Fruit fly (Drosophila melanogaster) whole organism, embryonic: ENCODE results near the gene CG18766.

Source experiments
- Ada2b ChIP-seq: fragments of 200-800 bp; sonication (Bioruptor generic); IDR thresholded peaks from 2 replicates; pipeline ENCODE4 v1.3.6; 2022; ENCODE audit warnings: missing biosample characterization, missing genetic modification characterization
- Antp ChIP-seq: fragments of 200-800 bp; sonication (Bioruptor generic); optimal IDR thresholded peaks from 3 replicates; lab custom pipeline; 2016; ENCODE audit warnings: missing biosample characterization, missing genetic modification characterization
- Atf3 ChIP-seq: fragments of 200-800 bp; sonication (Bioruptor generic); optimal IDR thresholded peaks from 3 replicates; lab custom pipeline; 2016; ENCODE audit warnings: missing biosample characterization, missing genetic modification characterization
- Blimp-1 ChIP-seq: fragments of 200-800 bp; sonication (Bioruptor generic); optimal IDR thresholded peaks from 3 replicates; lab custom pipeline; 2018; ENCODE audit warnings: missing biosample characterization, missing genetic modification characterization, mild to moderate bottlenecking, moderate library complexity, missing genetic modification reagents
- BtbVII ChIP-seq: fragments of 200-800 bp; sonication (Bioruptor generic); optimal IDR thresholded peaks from 3 replicates; lab custom pipeline; 2017; ENCODE audit warnings: missing biosample characterization, mild to moderate bottlenecking, missing genetic modification characterization
- CG11696 ChIP-seq: fragments of 200-800 bp; sonication (Bioruptor generic); IDR thresholded peaks from 2 replicates; pipeline ENCODE4 v1.3.6; 2022; ENCODE audit warnings: missing biosample characterization, missing genetic modification characterization
- CG12071 ChIP-seq: fragments of 200-800 bp; sonication (Bioruptor generic); optimal IDR thresholded peaks from 3 replicates; lab custom pipeline; 2018; ENCODE audit warnings: missing biosample characterization, mild to moderate bottlenecking, missing genetic modification characterization
- CG12155 ChIP-seq: fragments of 200-800 bp; sonication (Bioruptor generic); optimal IDR thresholded peaks from 3 replicates; lab custom pipeline; 2016; ENCODE audit warnings: missing biosample characterization, missing genetic modification characterization
- CG12219 ChIP-seq: fragments of 200-800 bp; sonication (Bioruptor generic); optimal IDR thresholded peaks from 3 replicates; lab custom pipeline; 2018; ENCODE audit warnings: missing biosample characterization, mild to moderate bottlenecking, missing genetic modification characterization
- CG12769 ChIP-seq: fragments of 200-800 bp; sonication (Bioruptor generic); optimal IDR thresholded peaks from 2 replicates; lab custom pipeline; 2019; ENCODE audit warnings: missing biosample characterization, mild to moderate bottlenecking, missing genetic modification characterization, moderate library complexity
- CG13296 ChIP-seq: fragments of 200-800 bp; sonication (Bioruptor generic); optimal IDR thresholded peaks from 3 replicates; lab custom pipeline; 2018; ENCODE audit warnings: missing biosample characterization, mild to moderate bottlenecking, missing genetic modification characterization
- CG14014 ChIP-seq: fragments of 200-800 bp; sonication (Bioruptor generic); IDR thresholded peaks from 2 replicates; pipeline ENCODE4 v1.3.6; 2022; ENCODE audit warnings: missing biosample characterization, missing genetic modification characterization
- CG15479 ChIP-seq: fragments of 200-800 bp; sonication (Bioruptor generic); optimal IDR thresholded peaks from 3 replicates; lab custom pipeline; 2019; ENCODE audit warnings: missing biosample characterization, mild to moderate bottlenecking, missing genetic modification characterization, moderate library complexity
- CG1603 ChIP-seq: fragments of 200-800 bp; sonication (Bioruptor generic); optimal IDR thresholded peaks from 2 replicates; lab custom pipeline; 2019; ENCODE audit warnings: missing biosample characterization, mild to moderate bottlenecking, missing genetic modification characterization, moderate library complexity
- CG17802 ChIP-seq: fragments of 200-800 bp; sonication (Bioruptor generic); optimal IDR thresholded peaks from 2 replicates; lab custom pipeline; 2018; ENCODE audit warnings: missing biosample characterization, mild to moderate bottlenecking, missing genetic modification characterization, moderate library complexity
- CG17829 ChIP-seq: fragments of 200-800 bp; optimal IDR thresholded peaks from 2 replicates; lab custom pipeline; 2019; ENCODE audit warnings: missing biosample characterization, mild to moderate bottlenecking, missing genetic modification characterization, moderate library complexity
- CG18476 ChIP-seq: fragments of 200-800 bp; sonication (Bioruptor generic); optimal IDR thresholded peaks from 2 replicates; lab custom pipeline; 2016; ENCODE audit warnings: missing biosample characterization, mild to moderate bottlenecking, missing genetic modification characterization
- CG2120 ChIP-seq: fragments of 200-800 bp; sonication (Bioruptor generic); optimal IDR thresholded peaks from 3 replicates; lab custom pipeline; 2016; ENCODE audit warnings: missing biosample characterization, missing genetic modification characterization
- CG30431 ChIP-seq: fragments of 200-800 bp; sonication (Bioruptor generic); optimal IDR thresholded peaks from 2 replicates; lab custom pipeline; 2017; ENCODE audit warnings: missing biosample characterization, missing genetic modification characterization
- CG3407 ChIP-seq: fragments of 200-800 bp; sonication (Bioruptor generic); optimal IDR thresholded peaks from 2 replicates; lab custom pipeline; 2018; ENCODE audit warnings: missing biosample characterization, mild to moderate bottlenecking, missing genetic modification characterization
- CG4617 ChIP-seq: fragments of 200-800 bp; sonication (Bioruptor generic); optimal IDR thresholded peaks from 3 replicates; lab custom pipeline; 2016; ENCODE audit warnings: missing biosample characterization, missing genetic modification characterization, borderline replicate concordance
- CG6683 ChIP-seq: fragments of 200-800 bp; sonication (Bioruptor generic); optimal IDR thresholded peaks from 2 replicates; lab custom pipeline; 2017; ENCODE audit warnings: missing biosample characterization, mild to moderate bottlenecking, missing genetic modification characterization, missing genetic modification reagents
- CG7271 ChIP-seq: fragments of 200-800 bp; sonication (Bioruptor generic); optimal IDR thresholded peaks from 2 replicates; lab custom pipeline; 2018; ENCODE audit warnings: missing biosample characterization, mild to moderate bottlenecking, missing genetic modification characterization, moderate library complexity
- CG7745 ChIP-seq: fragments of 200-800 bp; sonication (Bioruptor generic); optimal IDR thresholded peaks from 2 replicates; lab custom pipeline; 2018; ENCODE audit warnings: missing biosample characterization, mild to moderate bottlenecking, missing genetic modification characterization, moderate library complexity
- CG7839 ChIP-seq: fragments of 200-800 bp; sonication (Bioruptor generic); optimal IDR thresholded peaks from 3 replicates; lab custom pipeline; 2018; ENCODE audit warnings: missing biosample characterization, mild to moderate bottlenecking, missing genetic modification characterization, moderate library complexity
- CG8290 ChIP-seq, 3 experiments: fragments of 200-800 bp; sonication (Bioruptor generic); optimal IDR thresholded peaks; 2 replicates each; lab custom pipeline; 2016 to 2019; ENCODE audit warnings: missing biosample characterization in 3 of 3, missing genetic modification characterization in 3 of 3, mild to moderate bottlenecking in 2 of 3, moderate library complexity in 1 of 3
- CG8765 ChIP-seq: fragments of 200-800 bp; sonication (Bioruptor generic); IDR thresholded peaks from 2 replicates; pipeline ENCODE4 v1.3.6; 2022; ENCODE audit warnings: missing biosample characterization, missing genetic modification characterization
- CG8924 ChIP-seq: fragments of 200-800 bp; optimal IDR thresholded peaks from 3 replicates; lab custom pipeline; 2019; ENCODE audit warnings: missing biosample characterization, mild to moderate bottlenecking, missing genetic modification characterization, moderate library complexity
- D19B ChIP-seq: fragments of 200-800 bp; sonication (Bioruptor generic); optimal IDR thresholded peaks from 2 replicates; lab custom pipeline; 2017; ENCODE audit warnings: missing biosample characterization, mild to moderate bottlenecking, missing genetic modification characterization
- Fer1 ChIP-seq: fragments of 200-800 bp; sonication (Bioruptor generic); optimal IDR thresholded peaks from 2 replicates; lab custom pipeline; 2017; ENCODE audit warnings: missing biosample characterization, mild to moderate bottlenecking, missing genetic modification characterization
- Hmr ChIP-seq: fragments of 200-800 bp; sonication (Bioruptor generic); optimal IDR thresholded peaks from 3 replicates; lab custom pipeline; 2017; ENCODE audit warnings: mild to moderate bottlenecking, missing biosample characterization, missing genetic modification reagents, missing genetic modification characterization
- Hr51 ChIP-seq, 2 experiments: fragments of 200-800 bp; sonication (Bioruptor generic); optimal IDR thresholded peaks; 2 replicates in 1 of 2; 3 replicates in 1 of 2; lab custom pipeline; 2016 to 2018; ENCODE audit warnings: missing biosample characterization in 2 of 2, missing genetic modification characterization in 2 of 2, mild to moderate bottlenecking in 1 of 2, moderate library complexity in 1 of 2
- Meics ChIP-seq: fragments of 200-800 bp; sonication (Bioruptor generic); optimal IDR thresholded peaks from 2 replicates; lab custom pipeline; 2017; ENCODE audit warnings: missing biosample characterization, mild to moderate bottlenecking, missing genetic modification characterization
- Myb ChIP-seq: fragments of 200-800 bp; sonication (Bioruptor generic); optimal IDR thresholded peaks from 2 replicates; lab custom pipeline; 2016; ENCODE audit warnings: missing biosample characterization, missing genetic modification characterization
- NfI ChIP-seq: fragments of 200-800 bp; sonication (Bioruptor generic); optimal IDR thresholded peaks from 3 replicates; lab custom pipeline; 2018; ENCODE audit warnings: missing biosample characterization, mild to moderate bottlenecking, missing genetic modification characterization, moderate library complexity
- PHDP ChIP-seq: fragments of 200-800 bp; sonication (Bioruptor generic); optimal IDR thresholded peaks from 3 replicates; lab custom pipeline; 2018; ENCODE audit warnings: missing biosample characterization, mild to moderate bottlenecking, missing genetic modification characterization, moderate library complexity
- Six4 ChIP-seq: fragments of 200-800 bp; sonication (Bioruptor generic); optimal IDR thresholded peaks from 2 replicates; lab custom pipeline; 2016; ENCODE audit warnings: missing biosample characterization, missing genetic modification characterization
- ara ChIP-seq: fragments of 200-800 bp; sonication (Bioruptor generic); IDR thresholded peaks from 2 replicates; pipeline ENCODE4 v1.3.6; 2022; ENCODE audit warnings: missing biosample characterization, missing genetic modification characterization
- dan ChIP-seq: fragments of 200-800 bp; sonication (Bioruptor generic); IDR thresholded peaks from 2 replicates; pipeline ENCODE4 v1.3.6; 2022; ENCODE audit warnings: missing biosample characterization, missing genetic modification characterization
- dpn ChIP-seq, 2 experiments: fragments of 200-800 bp; sonication (Bioruptor generic); optimal IDR thresholded peaks; 3 replicates each; lab custom pipeline; 2016; ENCODE audit warnings: missing biosample characterization in 2 of 2, missing genetic modification characterization in 2 of 2
- grau ChIP-seq: fragments of 200-800 bp; optimal IDR thresholded peaks from 3 replicates; lab custom pipeline; 2019; ENCODE audit warnings: missing biosample characterization, mild to moderate bottlenecking, missing genetic modification characterization, moderate library complexity
- jing ChIP-seq: fragments of 200-800 bp; sonication (Bioruptor generic); optimal IDR thresholded peaks from 2 replicates; lab custom pipeline; 2018; ENCODE audit warnings: missing biosample characterization, mild to moderate bottlenecking, missing genetic modification characterization
- nau ChIP-seq: fragments of 200-800 bp; sonication (Bioruptor generic); optimal IDR thresholded peaks from 3 replicates; lab custom pipeline; 2017; ENCODE audit warnings: missing biosample characterization, mild to moderate bottlenecking, missing genetic modification characterization, missing genetic modification reagents
- nerfin-1 ChIP-seq: fragments of 200-800 bp; sonication (Bioruptor generic); optimal IDR thresholded peaks from 3 replicates; lab custom pipeline; 2019; ENCODE audit warnings: missing biosample characterization, mild to moderate bottlenecking, missing genetic modification characterization, moderate library complexity
- pros ChIP-seq: fragments of 200-800 bp; sonication (Bioruptor generic); optimal IDR thresholded peaks from 3 replicates; lab custom pipeline; 2019; ENCODE audit warnings: missing biosample characterization, mild to moderate bottlenecking, missing genetic modification characterization, moderate library complexity
- schlank ChIP-seq: fragments of 200-800 bp; sonication (Bioruptor generic); optimal IDR thresholded peaks from 2 replicates; lab custom pipeline; 2018; ENCODE audit warnings: missing biosample characterization, mild to moderate bottlenecking, missing genetic modification characterization
- scrt ChIP-seq: fragments of 200-800 bp; sonication (Bioruptor generic); optimal IDR thresholded peaks from 2 replicates; lab custom pipeline; 2018; ENCODE audit warnings: missing biosample characterization, mild to moderate bottlenecking, missing genetic modification characterization, moderate library complexity
- vvl ChIP-seq: fragments of 200-800 bp; sonication (Bioruptor generic); IDR thresholded peaks from 2 replicates; pipeline ENCODE4 v1.3.6; 2022; ENCODE audit warnings: missing biosample characterization, missing genetic modification characterization
- zfh1 ChIP-seq: fragments of 200-800 bp; sonication (Bioruptor generic); IDR thresholded peaks from 3 replicates; pipeline ENCODE4 v1.3.6; 2022; ENCODE audit warnings: missing biosample characterization, missing genetic modification characterization

The CG18766 gene

dm6 chr3R:27289638-27290037, 44.6 kb upstream of the CG18766 start:
- TF ChIP-seq Blimp-1 (peak; percentile 60), nerfin-1 (peak; percentile 8), CG8290 (GFP tag; optimal IDR thresholded peaks at IDR 0.05; lab: Kevin White, UChicago) (peak; percentile 7), CG8290 (tag; optimal IDR thresholded peaks at IDR 0.05; lab: Kevin White, UChicago) (peak in 1 of 2 experiments; percentile 56), Fer1 (peak; percentile 51), CG15479 (GFP tag; lab: Kevin White, UChicago) (no peak), CG6683 (GFP tag; lab: Kevin White, UChicago) (no peak), Hr51 (GFP tag; optimal IDR thresholded peaks at IDR 0.05; lab: Kevin White, UChicago) (peak in 1 of 2 experiments; percentile 1), Myb (GFP tag; lab: Kevin White, UChicago) (peak; percentile 6), CG3407 (GFP tag; lab: Kevin White, UChicago) (no peak), BtbVII (peak; percentile 12), dpn (GFP tag; optimal IDR thresholded peaks at IDR 0.05; lab: Kevin White, UChicago) (peak; percentile 29 to 42), Hmr (peak; percentile 29), Antp (GFP tag; lab: Kevin White, UChicago) (peak; percentile 12), CG13296 (peak; percentile 10), schlank (peak; percentile 13), CG7839 (tag; lab: Kevin White, UChicago) (peak; percentile 61), CG14014 (0 out of 2 replicates have a peak, but pooled peaks have one; percentile 35), CG4617 (GFP tag; lab: Kevin White, UChicago) (no peak), CG12071 (GFP tag; lab: Kevin White, UChicago) (peak; percentile 40), nau (GFP tag; lab: Kevin White, UChicago) (no peak), ara (GFP tag; lab: Robert Waterston, UW) (peak; percentile 39; the same call in 1 of the 2 replicates), vvl (GFP tag; lab: Robert Waterston, UW) (peak; percentile 72), CG8924 (tag; lab: Kevin White, UChicago) (peak; percentile 37), Atf3 (no peak), CG30431 (peak; percentile 19), Ada2b (GFP tag; lab: Robert Waterston, UW) (0 out of 2 replicates have a peak, but pooled peaks have one; percentile 12), dan (GFP tag; lab: Robert Waterston, UW) (no peak), CG12219 (GFP tag; lab: Kevin White, UChicago) (peak; percentile 35), Meics (peak; percentile 42), CG12155 (no peak), scrt (peak; percentile 50), D19B (GFP tag; lab: Kevin White, UChicago) (peak; percentile 11), Six4 (peak; percentile 5), grau (tag; lab: Kevin White, UChicago) (peak; percentile 92), CG7271 (no peak), CG11696 (0 out of 2 replicates have a peak, but pooled peaks have one; percentile 22), CG7745 (tag; lab: Kevin White, UChicago) (no peak), CG2120 (GFP tag; lab: Kevin White, UChicago) (peak; percentile 73), jing (no peak), CG12769 (tag; lab: Kevin White, UChicago) (peak; percentile 63), zfh1 (GFP tag; lab: Robert Waterston, UW) (peak; percentile 62; the same call in 1 of the 3 replicates), CG17802 (tag; lab: Kevin White, UChicago) (no peak), NfI (GFP tag; lab: Kevin White, UChicago) (peak; percentile 29), CG18476 (GFP tag; lab: Kevin White, UChicago) (peak; percentile 21), pros (GFP tag; lab: Kevin White, UChicago) (no peak), CG1603 (tag; lab: Kevin White, UChicago) (peak; percentile 55), CG17829 (tag; lab: Kevin White, UChicago) (peak; percentile 28), PHDP (peak; percentile 47), CG8765 (peak; percentile 30; the same call in 1 of the 2 replicates)
